Fruit fly (Drosophila melanogaster): ENCODE results near the gene fax.

- TF ChIP-seq sqz (GFP tag; optimal IDR thresholded peaks at IDR 0.05) = no peak
- TF ChIP-seq CG9797 (GFP tag; optimal IDR thresholded peaks at IDR 0.05) = no peak
- no peak for TF ChIP-seq slbo (GFP tag; IDR thresholded peaks at IDR 0.05)
- TF ChIP-seq CG5953 (GFP tag; IDR thresholded peaks at IDR 0.05) = no peak
- TF ChIP-seq eve (GFP tag; optimal IDR thresholded peaks at IDR 0.05) = no peak
- no peak for TF ChIP-seq emc (GFP tag; optimal IDR thresholded peaks at IDR 0.05)
- TF ChIP-seq TFAM (GFP tag; optimal IDR thresholded peaks at IDR 0.05) = no peak
- no peak for TF ChIP-seq zen (tag; optimal IDR thresholded peaks at IDR 0.05)
- no peak for TF ChIP-seq CG11696 (GFP tag; IDR thresholded peaks at IDR 0.05)
- no peak for TF ChIP-seq dysf (GFP tag; IDR thresholded peaks at IDR 0.05)
Measured at dm6 chr3L:16429451-16429850, 17.8 kb upstream of the fax start.

Measured in whole organism, embryonic.